Worm (Caenorhabditis elegans) whole organism, L2 larva: ENCODE measurements around the gene F26F2.7.

ENCODE experiments used
- alr-1 ChIP-seq: fragments of 150-350 bp; optimal IDR thresholded peaks from 2 replicates; lab custom pipeline; 2014; ENCODE audit warnings: missing biosample characterization, missing genetic modification characterization
- aly-2 ChIP-seq: fragments of 150-350 bp; optimal IDR thresholded peaks from 2 replicates; lab custom pipeline; 2014; ENCODE audit warnings: missing biosample characterization, missing genetic modification characterization
- ama-1 ChIP-seq: fragments of 150-350 bp; optimal IDR thresholded peaks from 2 replicates; lab custom pipeline; 2018; ENCODE audit warnings: inconsistent platforms
- blmp-1 ChIP-seq: sonication (generic microtip); optimal IDR thresholded peaks from 2 replicates; lab custom pipeline; 2017; ENCODE audit warnings: missing genetic modification characterization, mild to moderate bottlenecking, missing compliant biosample characterization, antibody characterized with exemption, moderate library complexity; ENCODE audit not compliant: insufficient read depth
- ceh-16 ChIP-seq: fragments of 150-350 bp; optimal IDR thresholded peaks from 2 replicates; lab custom pipeline; 2014; ENCODE audit warnings: missing biosample characterization, missing genetic modification characterization
- crh-2 ChIP-seq: sonication (generic microtip); optimal IDR thresholded peaks from 2 replicates; lab custom pipeline; 2017; ENCODE audit warnings: missing biosample characterization, missing genetic modification characterization
- dmd-4 ChIP-seq: sonication (generic microtip); optimal IDR thresholded peaks from 2 replicates; lab custom pipeline; 2017; ENCODE audit warnings: missing biosample characterization, missing genetic modification characterization
- elt-1 ChIP-seq: fragments of 150-350 bp; optimal IDR thresholded peaks from 2 replicates; lab custom pipeline; 2014; ENCODE audit warnings: missing biosample characterization, missing genetic modification characterization
- fos-1 ChIP-seq: fragments of 150-350 bp; optimal IDR thresholded peaks from 2 replicates; lab custom pipeline; 2014; ENCODE audit warnings: missing biosample characterization, missing genetic modification characterization
- lin-11 ChIP-seq: fragments of 150-350 bp; sonication (generic microtip); optimal IDR thresholded peaks from 2 replicates; lab custom pipeline; 2014; ENCODE audit warnings: missing biosample characterization, missing genetic modification characterization, inconsistent platforms, mixed read lengths
- lin-13 ChIP-seq: fragments of 150-350 bp; optimal IDR thresholded peaks from 2 replicates; lab custom pipeline; 2014; ENCODE audit warnings: missing biosample characterization, missing genetic modification reagents, missing genetic modification characterization
- lin-39 ChIP-seq: fragments of 150-350 bp; optimal IDR thresholded peaks from 2 replicates; lab custom pipeline; 2014; ENCODE audit warnings: missing biosample characterization, missing genetic modification reagents, missing genetic modification characterization
- lsy-2 ChIP-seq, 2 experiments: fragments of 150-350 bp in 1 of 2; sonication (generic microtip) in 1 of 2; optimal IDR thresholded peaks; 2 replicates each; lab custom pipeline; 2014 to 2017; ENCODE audit warnings: missing biosample characterization in 2 of 2, missing genetic modification characterization in 2 of 2
- mbf-1 ChIP-seq: sonication (generic microtip); optimal IDR thresholded peaks from 2 replicates; lab custom pipeline; 2017; ENCODE audit warnings: missing biosample characterization, missing genetic modification characterization
- mdl-1 ChIP-seq, 2 experiments: fragments of 150-350 bp in 1 of 2; sonication (generic microtip) in 1 of 2; optimal IDR thresholded peaks; 2 replicates each; lab custom pipeline; 2017; ENCODE audit warnings: missing biosample characterization in 2 of 2, missing genetic modification characterization in 2 of 2
- nhr-11 ChIP-seq: fragments of 150-350 bp; optimal IDR thresholded peaks from 2 replicates; lab custom pipeline; 2014; ENCODE audit warnings: missing biosample characterization, missing genetic modification characterization
- nhr-12 ChIP-seq: fragments of 150-350 bp; optimal IDR thresholded peaks from 2 replicates; lab custom pipeline; 2014; ENCODE audit warnings: missing biosample characterization, missing genetic modification characterization
- nhr-23 ChIP-seq: fragments of 150-350 bp; optimal IDR thresholded peaks from 2 replicates; lab custom pipeline; 2014; ENCODE audit warnings: missing biosample characterization, missing genetic modification reagents, missing genetic modification characterization
- nhr-25 ChIP-seq: fragments of 150-350 bp; sonication (generic microtip); optimal IDR thresholded peaks from 3 replicates; lab custom pipeline; 2014; ENCODE audit warnings: missing biosample characterization, missing genetic modification characterization
- nhr-6 ChIP-seq: fragments of 150-350 bp; optimal IDR thresholded peaks from 2 replicates; lab custom pipeline; 2014; ENCODE audit warnings: missing biosample characterization, missing genetic modification characterization
- nhr-77 ChIP-seq: fragments of 150-350 bp; optimal IDR thresholded peaks from 2 replicates; lab custom pipeline; 2014; ENCODE audit warnings: missing biosample characterization, missing genetic modification characterization
- peb-1 ChIP-seq: fragments of 150-350 bp; optimal IDR thresholded peaks from 2 replicates; lab custom pipeline; 2014; ENCODE audit warnings: missing biosample characterization, missing genetic modification characterization
- sma-3 ChIP-seq: sonication (generic microtip); optimal IDR thresholded peaks from 2 replicates; lab custom pipeline; 2016; ENCODE audit warnings: missing genetic modification reagents, missing genetic modification characterization, missing compliant biosample characterization
- snpc-4 ChIP-seq: fragments of 150-350 bp; optimal IDR thresholded peaks from 2 replicates; lab custom pipeline; 2014; ENCODE audit warnings: missing biosample characterization, missing genetic modification characterization
- unc-55 ChIP-seq: fragments of 150-350 bp; sonication (generic microtip); optimal IDR thresholded peaks from 3 replicates; lab custom pipeline; 2014; ENCODE audit warnings: missing biosample characterization, missing genetic modification reagents, missing genetic modification characterization
- unc-62 ChIP-seq: fragments of 150-350 bp; optimal IDR thresholded peaks from 2 replicates; lab custom pipeline; 2014; ENCODE audit warnings: missing biosample characterization, missing genetic modification reagents, missing genetic modification characterization
- zag-1 ChIP-seq: fragments of 150-350 bp; optimal IDR thresholded peaks from 2 replicates; lab custom pipeline; 2014; ENCODE audit warnings: missing biosample characterization, missing genetic modification characterization
- ztf-1 ChIP-seq: fragments of 200-800 bp; sonication (Bioruptor generic); conservative IDR thresholded peaks from 2 replicates; pipeline ENCODE4 v1.3.6; 2022; ENCODE audit warnings: missing genetic modification characterization, missing compliant biosample characterization
- ztf-4 ChIP-seq: fragments of 150-350 bp; optimal IDR thresholded peaks from 2 replicates; lab custom pipeline; 2014; ENCODE audit warnings: missing biosample characterization, missing genetic modification characterization

F26F2.7 gene

DNA sequence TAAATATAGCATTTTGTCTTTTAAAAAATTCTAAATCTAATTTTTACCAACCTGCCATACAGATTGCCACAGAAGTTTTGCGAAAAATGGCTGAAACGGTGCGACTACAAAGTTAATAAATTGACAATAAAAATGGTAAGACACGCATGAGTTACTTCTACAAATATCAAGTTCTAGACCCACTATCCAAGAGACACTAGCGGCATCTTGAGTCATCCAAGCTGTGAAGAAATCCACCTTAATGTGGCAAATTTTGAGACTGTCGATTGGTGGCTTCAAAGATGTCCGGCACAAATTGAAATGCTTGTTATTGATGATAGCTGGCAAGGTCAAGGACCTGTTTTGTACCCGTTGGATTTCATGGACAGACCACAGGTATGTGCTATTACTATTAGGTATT, 53.5 kb downstream of the F26F2.7 start, which contains the start of gene F46B3.16:
F46B3.16 (plus strand) TSS at position 301 of the 400 bp plus-strand sequence.
- TF ChIP-seq ztf-4 (tag; lab: Kevin White, UChicago) (no peak), nhr-77 (no peak), unc-55 (GFP tag; lab: Kevin White, UChicago) (no peak), ama-1 (lab: Kevin White, UChicago) (no peak), sma-3 (no peak), nhr-6 (tag; lab: Kevin White, UChicago) (no peak), ceh-16 (tag; lab: Kevin White, UChicago) (no peak), fos-1 (tag; lab: Kevin White, UChicago) (no peak), alr-1 (tag; lab: Kevin White, UChicago) (no peak), elt-1 (no peak), mdl-1 (tag; optimal IDR thresholded peaks at IDR 0.05; lab: Kevin White, UChicago) (no peak), lin-11 (tag; lab: Kevin White, UChicago) (no peak), crh-2 (tag; lab: Kevin White, UChicago) (no peak), blmp-1 (no peak), lin-39 (tag; lab: Kevin White, UChicago) (no peak)

DNA sequence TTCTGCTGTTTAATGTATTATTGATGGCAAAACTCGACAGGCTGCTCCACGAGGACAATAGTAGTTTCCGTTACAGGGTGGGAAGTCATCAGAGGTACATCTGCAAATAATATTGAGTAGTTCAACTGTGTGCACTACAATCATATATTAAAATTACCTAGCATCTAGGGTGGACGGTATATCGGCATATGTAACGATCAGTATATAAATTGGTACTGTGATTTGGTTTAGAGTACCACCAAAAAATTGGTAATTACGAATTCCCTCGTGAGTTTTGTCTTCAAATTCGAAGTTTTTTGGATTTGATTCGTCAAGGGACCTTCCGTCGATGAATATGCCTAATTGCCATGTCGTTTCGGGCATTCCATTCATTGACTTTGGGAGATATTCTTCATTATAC, 56.1 kb downstream of the F26F2.7 start, which contains the start of gene ttr-13:
ttr-13 (minus strand) TSS at position 101 of the 400 bp plus-strand sequence.
- TF ChIP-seq snpc-4 (tag; lab: Kevin White, UChicago), result no peak
- TF ChIP-seq nhr-12 (tag; lab: Kevin White, UChicago), result no peak
- TF ChIP-seq nhr-25, result no peak
- TF ChIP-seq aly-2, result no peak
- TF ChIP-seq lsy-2 (tag; optimal IDR thresholded peaks at IDR 0.05; lab: Kevin White, UChicago), result no peak
- TF ChIP-seq dmd-4 (tag; lab: Kevin White, UChicago), result no peak
- TF ChIP-seq ztf-1 (GFP tag; lab: Robert Waterston, UW), result no peak

DNA sequence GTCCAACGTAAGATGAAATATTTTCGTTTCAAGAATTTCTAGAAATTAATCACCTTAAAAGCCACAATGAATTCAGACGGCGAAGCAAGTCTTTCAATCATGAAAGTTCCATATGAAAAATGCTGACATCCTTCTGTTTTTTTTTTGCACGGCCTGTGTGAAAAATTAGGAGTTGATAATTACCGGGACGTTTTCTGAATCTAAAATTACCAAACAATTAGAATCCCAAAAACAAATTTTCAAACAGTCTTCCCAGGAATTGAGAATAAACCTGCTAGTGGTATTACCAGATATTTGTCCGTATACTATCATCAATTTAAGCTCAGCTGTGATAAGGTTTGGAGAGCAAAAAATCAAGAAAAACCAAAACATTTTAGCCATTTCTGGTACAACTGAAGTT, 57.6 kb downstream of the F26F2.7 start, which contains the start of gene Y44A6B.3:
Y44A6B.3 (minus strand) TSS at position 101 of the 400 bp plus-strand sequence.
- TF ChIP-seq zag-1 (tag; lab: Kevin White, UChicago) (no peak), unc-62 (no peak), nhr-11 (tag; lab: Kevin White, UChicago) (no peak), lin-13 (GFP tag; lab: Kevin White, UChicago) (no peak), mdl-1 (tag; optimal IDR thresholded peaks at IDR 0.05; lab: Kevin White, UChicago) (no peak), peb-1 (no peak), lin-39 (tag; lab: Kevin White, UChicago) (no peak), mbf-1 (tag; lab: Kevin White, UChicago) (no peak), dmd-4 (tag; lab: Kevin White, UChicago) (no peak)
- TF ChIP-seq, all 48 proteins: peak for 0

DNA sequence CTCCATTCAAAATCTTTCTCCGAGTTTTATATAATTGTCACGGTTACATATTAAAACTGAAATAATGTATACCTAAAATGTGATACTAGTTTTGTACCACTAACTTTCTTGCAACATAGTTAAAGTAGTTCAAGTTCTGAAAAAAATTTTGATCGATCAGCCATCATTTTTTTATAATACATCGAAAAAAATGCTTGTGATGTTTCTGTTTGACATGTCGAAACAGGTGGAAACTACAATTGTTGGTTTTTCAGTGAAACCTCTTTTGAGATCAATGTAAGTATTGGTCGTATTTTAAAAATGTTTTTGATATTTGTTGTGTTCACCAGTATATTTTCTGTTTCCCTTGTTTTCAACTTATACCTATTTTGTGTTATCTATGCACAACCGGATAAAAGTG, 58.5 kb downstream of the F26F2.7 start, which contains the start of gene srxa-14:
srxa-14 (plus strand) TSS at position 301 of the 400 bp plus-strand sequence.
- no peak for TF ChIP-seq unc-55 (GFP tag; lab: Kevin White, UChicago)
- TF ChIP-seq nhr-23, result no peak
- TF ChIP-seq blmp-1, result no peak
- no peak for TF ChIP-seq mbf-1 (tag; lab: Kevin White, UChicago)
- no peak for TF ChIP-seq nhr-11 (tag; lab: Kevin White, UChicago)
